Fruit fly (Drosophila melanogaster) whole organism, prepupa: ENCODE results near the gene CG42537.

ENCODE experiments used
- Blimp-1 ChIP-seq: fragments of 200-800 bp; sonication (Bioruptor generic); optimal IDR thresholded peaks from 3 replicates; lab custom pipeline; 2017; ENCODE audit warnings: missing biosample characterization, missing genetic modification characterization, mild to moderate bottlenecking, moderate library complexity, missing genetic modification reagents
- CG11762 ChIP-seq: fragments of 200-800 bp; sonication (Bioruptor generic); optimal IDR thresholded peaks from 3 replicates; lab custom pipeline; 2016; ENCODE audit warnings: missing biosample characterization, missing genetic modification characterization; ENCODE audit not compliant: insufficient read depth
- CG11902 ChIP-seq: fragments of 200-800 bp; sonication (Bioruptor generic); optimal IDR thresholded peaks from 3 replicates; lab custom pipeline; 2016; ENCODE audit warnings: missing biosample characterization, missing genetic modification characterization
- CG15336 ChIP-seq: fragments of 200-800 bp; sonication (Bioruptor generic); IDR thresholded peaks from 2 replicates; pipeline ENCODE4 v1.3.6; 2022; ENCODE audit warnings: missing biosample characterization, missing genetic modification characterization
- CG3032 ChIP-seq: fragments of 200-800 bp; optimal IDR thresholded peaks from 2 replicates; lab custom pipeline; 2019; ENCODE audit warnings: missing biosample characterization, mild to moderate bottlenecking, missing genetic modification characterization, moderate library complexity
- CG31627 ChIP-seq: fragments of 200-800 bp; sonication (Bioruptor generic); optimal IDR thresholded peaks from 3 replicates; lab custom pipeline; 2016; ENCODE audit warnings: missing biosample characterization, missing genetic modification characterization
- CG32006 ChIP-seq: fragments of 200-800 bp; sonication (Bioruptor generic); optimal IDR thresholded peaks from 3 replicates; lab custom pipeline; 2017; ENCODE audit warnings: missing biosample characterization, mild to moderate bottlenecking, missing genetic modification characterization
- CG34406 ChIP-seq: fragments of 200-800 bp; sonication (Bioruptor generic); optimal IDR thresholded peaks from 3 replicates; lab custom pipeline; 2016; ENCODE audit warnings: missing biosample characterization, missing genetic modification characterization
- CG3919 ChIP-seq: fragments of 200-800 bp; sonication (Bioruptor generic); optimal IDR thresholded peaks from 3 replicates; lab custom pipeline; 2016; ENCODE audit warnings: missing biosample characterization, missing genetic modification characterization
- CG6163 ChIP-seq: fragments of 200-800 bp; sonication (Bioruptor generic); IDR thresholded peaks from 3 replicates; pipeline ENCODE4 v1.3.6; 2022; ENCODE audit warnings: missing biosample characterization, missing genetic modification characterization
- CG6276 ChIP-seq: fragments of 200-800 bp; sonication (Bioruptor generic); optimal IDR thresholded peaks from 2 replicates; lab custom pipeline; 2017; ENCODE audit warnings: missing biosample characterization, mild to moderate bottlenecking, missing genetic modification characterization
- CG6792 ChIP-seq: fragments of 200-800 bp; sonication (Bioruptor generic); optimal IDR thresholded peaks from 3 replicates; lab custom pipeline; 2016; ENCODE audit warnings: missing biosample characterization, missing genetic modification characterization
- CG6808 ChIP-seq: fragments of 200-800 bp; sonication (Bioruptor generic); optimal IDR thresholded peaks from 3 replicates; lab custom pipeline; 2017; ENCODE audit warnings: missing biosample characterization, missing genetic modification characterization, mild to moderate bottlenecking, moderate library complexity, missing genetic modification reagents
- CG8632 ChIP-seq: fragments of 200-800 bp; sonication (Bioruptor generic); optimal IDR thresholded peaks from 3 replicates; lab custom pipeline; 2016; ENCODE audit warnings: missing biosample characterization, missing genetic modification characterization
- CG9139 ChIP-seq: fragments of 200-800 bp; sonication (Bioruptor generic); optimal IDR thresholded peaks from 3 replicates; lab custom pipeline; 2017; ENCODE audit warnings: missing biosample characterization, mild to moderate bottlenecking, missing genetic modification characterization
- Eip75B ChIP-seq: fragments of 200-800 bp; sonication (Bioruptor generic); optimal IDR thresholded peaks from 3 replicates; lab custom pipeline; 2016; ENCODE audit warnings: missing biosample characterization, missing genetic modification characterization
- Eip78C ChIP-seq: fragments of 200-800 bp; sonication (Bioruptor generic); peaks from one replicate; lab custom pipeline; 2016; ENCODE audit warnings: missing biosample characterization, missing genetic modification characterization
- Ets96B ChIP-seq: fragments of 200-800 bp; optimal IDR thresholded peaks from 2 replicates; lab custom pipeline; 2019; ENCODE audit warnings: missing biosample characterization, mild to moderate bottlenecking, missing genetic modification characterization, moderate library complexity
- Gug ChIP-seq: fragments of 200-800 bp; sonication (Bioruptor generic); IDR thresholded peaks from 2 replicates; pipeline ENCODE4 v1.3.6; 2022; ENCODE audit warnings: missing biosample characterization, missing genetic modification characterization
- Hr39 ChIP-seq: fragments of 200-800 bp; sonication (Bioruptor generic); optimal IDR thresholded peaks from 2 replicates; lab custom pipeline; 2016; ENCODE audit warnings: missing biosample characterization, missing genetic modification characterization
- Hr4 ChIP-seq: fragments of 200-800 bp; sonication (Bioruptor generic); optimal IDR thresholded peaks from 3 replicates; lab custom pipeline; 2016; ENCODE audit warnings: missing biosample characterization, missing genetic modification characterization
- OdsH ChIP-seq: fragments of 200-800 bp; sonication (Bioruptor generic); optimal IDR thresholded peaks from 3 replicates; lab custom pipeline; 2016; ENCODE audit warnings: missing biosample characterization, missing genetic modification characterization
- Smox ChIP-seq: fragments of 200-800 bp; sonication (Bioruptor generic); optimal IDR thresholded peaks from 3 replicates; lab custom pipeline; 2016; ENCODE audit warnings: missing biosample characterization, missing genetic modification characterization
- Sox102F ChIP-seq: fragments of 200-800 bp; sonication (Bioruptor generic); optimal IDR thresholded peaks from 2 replicates; lab custom pipeline; 2016; ENCODE audit warnings: missing biosample characterization, mild to moderate bottlenecking, missing genetic modification characterization
- Sox14 ChIP-seq: fragments of 200-800 bp; sonication (Bioruptor generic); optimal IDR thresholded peaks from 3 replicates; lab custom pipeline; 2016; ENCODE audit warnings: missing biosample characterization, missing genetic modification characterization
- Sox15 ChIP-seq: fragments of 200-800 bp; sonication (Bioruptor generic); optimal IDR thresholded peaks from 3 replicates; lab custom pipeline; 2016; ENCODE audit warnings: missing biosample characterization, missing genetic modification characterization
- acj6 ChIP-seq: fragments of 200-800 bp; sonication (Bioruptor generic); optimal IDR thresholded peaks from 3 replicates; lab custom pipeline; 2016; ENCODE audit warnings: missing biosample characterization, missing genetic modification characterization
- cyc ChIP-seq: fragments of 200-800 bp; sonication (Bioruptor generic); optimal IDR thresholded peaks from 3 replicates; lab custom pipeline; 2016; ENCODE audit warnings: missing biosample characterization, missing genetic modification characterization
- dac ChIP-seq: fragments of 200-800 bp; sonication (Bioruptor generic); optimal IDR thresholded peaks from 2 replicates; lab custom pipeline; 2017; ENCODE audit warnings: missing biosample characterization, mild to moderate bottlenecking, missing genetic modification characterization
- dsx ChIP-seq: fragments of 200-800 bp; optimal IDR thresholded peaks from 3 replicates; lab custom pipeline; 2019; ENCODE audit warnings: missing biosample characterization, mild to moderate bottlenecking, missing genetic modification characterization, moderate library complexity; ENCODE audit not compliant: poor library complexity, severe bottlenecking
- eg ChIP-seq: fragments of 200-800 bp; sonication (Bioruptor generic); IDR thresholded peaks from 3 replicates; pipeline ENCODE4 v1.3.6; 2022; ENCODE audit warnings: missing biosample characterization, missing genetic modification characterization
- esn ChIP-seq: fragments of 200-800 bp; sonication (Bioruptor generic); optimal IDR thresholded peaks from 2 replicates; lab custom pipeline; 2016; ENCODE audit warnings: missing biosample characterization, mild to moderate bottlenecking, missing genetic modification characterization, moderate library complexity
- fd85E ChIP-seq: fragments of 200-800 bp; sonication (Bioruptor generic); optimal IDR thresholded peaks from 3 replicates; lab custom pipeline; 2016; ENCODE audit warnings: missing biosample characterization, missing genetic modification characterization
- fkh ChIP-seq: fragments of 200-800 bp; sonication (Bioruptor generic); optimal IDR thresholded peaks from 3 replicates; lab custom pipeline; 2017; ENCODE audit warnings: missing biosample characterization, mild to moderate bottlenecking, missing genetic modification characterization, moderate library complexity
- lz ChIP-seq: fragments of 200-800 bp; sonication (Bioruptor generic); optimal IDR thresholded peaks from 3 replicates; lab custom pipeline; 2016; ENCODE audit warnings: missing biosample characterization, missing genetic modification characterization
- net ChIP-seq: fragments of 200-800 bp; sonication (Bioruptor generic); optimal IDR thresholded peaks from 3 replicates; lab custom pipeline; 2016; ENCODE audit warnings: missing biosample characterization, missing genetic modification characterization
- salr ChIP-seq, 2 experiments: fragments of 200-800 bp; sonication (Bioruptor generic); optimal IDR thresholded peaks; 3 replicates each; lab custom pipeline; 2016 to 2018; ENCODE audit warnings: missing biosample characterization in 2 of 2, missing genetic modification characterization in 2 of 2, mild to moderate bottlenecking in 1 of 2
- spab ChIP-seq: fragments of 200-800 bp; sonication (Bioruptor generic); optimal IDR thresholded peaks from 2 replicates; lab custom pipeline; 2017; ENCODE audit warnings: missing biosample characterization, mild to moderate bottlenecking, missing genetic modification characterization, missing genetic modification reagents

CG42537 gene

DNA sequence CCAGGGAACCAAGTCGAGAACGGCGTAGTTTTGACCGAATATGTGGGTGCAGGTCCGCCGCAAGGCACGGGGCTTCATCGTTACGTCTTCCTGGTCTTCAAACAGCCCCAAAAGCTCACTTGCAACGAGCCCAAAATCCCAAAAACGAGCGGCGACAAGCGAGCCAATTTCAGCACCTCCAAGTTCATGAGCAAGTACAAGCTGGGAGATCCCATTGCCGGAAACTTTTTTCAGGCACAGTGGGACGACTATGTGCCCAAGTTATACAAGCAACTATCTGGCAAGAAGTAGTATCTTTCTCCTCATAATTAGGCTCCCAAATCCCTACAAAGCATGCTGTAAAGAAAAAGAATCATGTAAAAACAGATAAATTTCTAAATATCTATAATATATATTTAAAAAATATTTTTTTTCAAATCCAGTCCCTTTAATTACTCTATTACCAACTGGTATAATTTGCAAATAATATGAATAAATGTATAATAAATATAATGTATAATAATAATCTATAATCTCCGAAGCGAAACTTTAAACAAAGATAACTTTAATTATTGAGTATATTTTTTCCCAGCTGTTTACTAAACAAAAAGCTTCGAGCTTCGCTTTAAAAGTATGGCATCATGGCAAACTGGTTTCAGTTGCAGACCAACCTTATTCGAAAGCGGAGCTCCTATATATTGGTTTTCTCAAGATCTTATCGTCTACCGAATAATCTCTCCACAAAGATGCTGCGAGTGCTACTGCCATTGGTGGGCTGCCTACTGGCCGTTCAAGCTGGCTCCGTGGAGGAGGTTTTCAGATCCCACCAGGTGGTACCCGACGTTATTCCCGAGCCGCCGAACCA, 34.0 kb upstream of the CG42537 start, which contains the start of gene CG17919 (continued):
- TF ChIP-seq Sox102F (GFP tag; lab: Kevin White, UChicago) (no peak), Ets96B (tag; lab: Kevin White, UChicago) (peak; percentile 27), CG3919 (GFP tag; lab: Kevin White, UChicago) (peak; percentile 57), OdsH (peak; percentile 60), CG6163 (GFP tag; lab: Robert Waterston, UW) (no peak), fd85E (GFP tag; lab: Kevin White, UChicago) (no peak), fkh (no peak), CG6808 (GFP tag; lab: Kevin White, UChicago) (peak; percentile 53), CG6276 (GFP tag; lab: Kevin White, UChicago) (no peak), Gug (no peak), acj6 (GFP tag; lab: Kevin White, UChicago) (peak; percentile 52), Sox14 (GFP tag; lab: Kevin White, UChicago) (no peak), CG6792 (peak; percentile 22), Blimp-1 (GFP tag; lab: Kevin White, UChicago) (no peak), spab (GFP tag; lab: Kevin White, UChicago) (no peak), CG9139 (no peak), eg (0 out of 3 replicates have a peak, but pooled peaks have one; percentile 14), dsx (GFP tag; lab: Kevin White, UChicago) (peak; percentile 13), Eip78C (GFP tag; lab: Kevin White, UChicago) (peak; percentile 60), dac (no peak), net (no peak), Smox (GFP tag; lab: Kevin White, UChicago) (peak; percentile 27), salr (GFP tag; optimal IDR thresholded peaks at IDR 0.05; lab: Kevin White, UChicago) (peak in 1 of 2 experiments; percentile 12), CG11762 (GFP tag; lab: Kevin White, UChicago) (no peak), CG8632 (GFP tag; lab: Kevin White, UChicago) (peak; percentile 57), Eip75B (GFP tag; lab: Kevin White, UChicago) (no peak), CG11902 (GFP tag; lab: Kevin White, UChicago) (no peak)

DNA sequence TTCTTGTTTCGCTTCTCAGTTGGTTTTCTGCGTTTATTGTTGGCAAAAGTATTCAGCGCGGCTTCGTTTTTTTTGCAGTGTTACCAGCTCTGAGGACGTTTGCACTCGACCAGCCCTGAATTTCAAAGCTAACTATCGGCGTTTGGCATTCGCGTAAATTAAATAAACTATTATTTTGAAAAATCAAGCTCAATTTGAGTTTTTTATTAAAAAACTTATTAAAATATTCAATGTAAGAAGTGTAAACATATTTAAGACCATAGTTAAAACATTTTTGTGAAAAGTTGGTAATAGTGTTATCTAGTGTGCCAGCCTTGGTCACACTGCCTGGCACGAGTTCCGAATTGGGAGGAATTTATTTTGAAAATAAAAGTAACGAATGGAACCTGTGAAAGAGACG, 31.8 kb upstream of the CG42537 start, which contains the start of the genes SmD2 and CG18048:
Gene SmD2, minus strand, starts transcription at position 98 of the 400 bp plus-strand sequence.
Gene CG18048, plus strand, starts transcription at position 298 of the 400 bp plus-strand sequence.
- TF ChIP-seq esn (GFP tag; lab: Kevin White, UChicago) (peak; percentile 3), Blimp-1 (GFP tag; lab: Kevin White, UChicago) (no peak), Sox14 (GFP tag; lab: Kevin White, UChicago) (peak; percentile 48), dsx (GFP tag; lab: Kevin White, UChicago) (peak; percentile 3), CG31627 (GFP tag; lab: Kevin White, UChicago) (peak; percentile 3), Ets96B (tag; lab: Kevin White, UChicago) (no peak), Eip78C (GFP tag; lab: Kevin White, UChicago) (peak; percentile 49), CG11902 (GFP tag; lab: Kevin White, UChicago) (no peak), Sox15 (no peak), CG9139 (no peak), CG6163 (GFP tag; lab: Robert Waterston, UW) (no peak), CG3032 (peak; percentile 12), CG15336 (GFP tag; lab: Robert Waterston, UW) (no peak), CG34406 (GFP tag; lab: Kevin White, UChicago) (no peak), eg (no peak), Hr4 (GFP tag; lab: Kevin White, UChicago) (no peak), CG11762 (GFP tag; lab: Kevin White, UChicago) (no peak), Hr39 (no peak), CG32006 (GFP tag; lab: Kevin White, UChicago) (no peak), lz (GFP tag; lab: Kevin White, UChicago) (no peak), CG8632 (GFP tag; lab: Kevin White, UChicago) (no peak), cyc (GFP tag; lab: Kevin White, UChicago) (peak; percentile 8)
